Worm (Caenorhabditis elegans) whole organism, L2 larva: Measurements from ENCODE around the gene hmg-12.

ENCODE experiments used
- C34F6.9 ChIP-seq: fragments of 150-350 bp; optimal IDR thresholded peaks from 2 replicates; lab custom pipeline; 2014; ENCODE audit warnings: missing biosample characterization, missing genetic modification characterization
- F13H6.1 ChIP-seq: sonication (generic microtip); optimal IDR thresholded peaks from 2 replicates; lab custom pipeline; 2016; ENCODE audit warnings: missing genetic modification characterization, missing compliant biosample characterization
- R02D3.7 ChIP-seq: fragments of 150-350 bp; optimal IDR thresholded peaks from 2 replicates; lab custom pipeline; 2014; ENCODE audit warnings: missing biosample characterization, missing genetic modification characterization
- Y55F3AM.14 ChIP-seq: fragments of 200-800 bp; sonication (Bioruptor generic); optimal IDR thresholded peaks from 2 replicates; lab custom pipeline; 2018; ENCODE audit warnings: mild to moderate bottlenecking, missing genetic modification characterization, missing compliant biosample characterization
- ZK546.5 ChIP-seq: sonication (generic microtip); optimal IDR thresholded peaks from 2 replicates; lab custom pipeline; 2017; ENCODE audit warnings: missing biosample characterization, missing genetic modification characterization
- alr-1 ChIP-seq: fragments of 150-350 bp; optimal IDR thresholded peaks from 2 replicates; lab custom pipeline; 2014; ENCODE audit warnings: missing biosample characterization, missing genetic modification characterization
- aly-2 ChIP-seq: fragments of 150-350 bp; optimal IDR thresholded peaks from 2 replicates; lab custom pipeline; 2014; ENCODE audit warnings: missing biosample characterization, missing genetic modification characterization
- ama-1 ChIP-seq: fragments of 150-350 bp; optimal IDR thresholded peaks from 2 replicates; lab custom pipeline; 2018; ENCODE audit warnings: inconsistent platforms
- ceh-16 ChIP-seq: fragments of 150-350 bp; optimal IDR thresholded peaks from 2 replicates; lab custom pipeline; 2014; ENCODE audit warnings: missing biosample characterization, missing genetic modification characterization
- ceh-82 ChIP-seq: fragments of 150-350 bp; optimal IDR thresholded peaks from 2 replicates; lab custom pipeline; 2014; ENCODE audit warnings: missing biosample characterization, missing genetic modification characterization
- crh-2 ChIP-seq: sonication (generic microtip); optimal IDR thresholded peaks from 2 replicates; lab custom pipeline; 2017; ENCODE audit warnings: missing biosample characterization, missing genetic modification characterization
- dmd-4 ChIP-seq: sonication (generic microtip); optimal IDR thresholded peaks from 2 replicates; lab custom pipeline; 2017; ENCODE audit warnings: missing biosample characterization, missing genetic modification characterization
- elt-1 ChIP-seq: fragments of 150-350 bp; optimal IDR thresholded peaks from 2 replicates; lab custom pipeline; 2014; ENCODE audit warnings: missing biosample characterization, missing genetic modification characterization
- fos-1 ChIP-seq: fragments of 150-350 bp; optimal IDR thresholded peaks from 2 replicates; lab custom pipeline; 2014; ENCODE audit warnings: missing biosample characterization, missing genetic modification characterization
- gmeb-1 ChIP-seq: fragments of 150-350 bp; optimal IDR thresholded peaks from 2 replicates; lab custom pipeline; 2014; ENCODE audit warnings: missing biosample characterization, missing genetic modification characterization
- lin-11 ChIP-seq: fragments of 150-350 bp; sonication (generic microtip); optimal IDR thresholded peaks from 2 replicates; lab custom pipeline; 2014; ENCODE audit warnings: missing biosample characterization, missing genetic modification characterization, inconsistent platforms, mixed read lengths
- lin-13 ChIP-seq: fragments of 150-350 bp; optimal IDR thresholded peaks from 2 replicates; lab custom pipeline; 2014; ENCODE audit warnings: missing biosample characterization, missing genetic modification reagents, missing genetic modification characterization
- lin-39 ChIP-seq: fragments of 150-350 bp; optimal IDR thresholded peaks from 2 replicates; lab custom pipeline; 2014; ENCODE audit warnings: missing biosample characterization, missing genetic modification reagents, missing genetic modification characterization
- lsy-2 ChIP-seq, 2 experiments: fragments of 150-350 bp in 1 of 2; sonication (generic microtip) in 1 of 2; optimal IDR thresholded peaks; 2 replicates each; lab custom pipeline; 2014 to 2017; ENCODE audit warnings: missing biosample characterization in 2 of 2, missing genetic modification characterization in 2 of 2
- mab-5 ChIP-seq: fragments of 150-350 bp; optimal IDR thresholded peaks from 2 replicates; lab custom pipeline; 2014; ENCODE audit warnings: missing biosample characterization, missing genetic modification characterization
- mbf-1 ChIP-seq: sonication (generic microtip); optimal IDR thresholded peaks from 2 replicates; lab custom pipeline; 2017; ENCODE audit warnings: missing biosample characterization, missing genetic modification characterization
- mdl-1 ChIP-seq, 2 experiments: fragments of 150-350 bp in 1 of 2; sonication (generic microtip) in 1 of 2; optimal IDR thresholded peaks; 2 replicates each; lab custom pipeline; 2017; ENCODE audit warnings: missing biosample characterization in 2 of 2, missing genetic modification characterization in 2 of 2
- nhr-129 ChIP-seq: fragments of 150-350 bp; optimal IDR thresholded peaks from 2 replicates; lab custom pipeline; 2014; ENCODE audit warnings: missing biosample characterization, missing genetic modification characterization
- nhr-21 ChIP-seq: fragments of 150-350 bp; optimal IDR thresholded peaks from 2 replicates; lab custom pipeline; 2014; ENCODE audit warnings: missing biosample characterization, missing genetic modification characterization
- nhr-237 ChIP-seq: fragments of 150-350 bp; optimal IDR thresholded peaks from 2 replicates; lab custom pipeline; 2014; ENCODE audit warnings: missing biosample characterization, missing genetic modification characterization
- nhr-25 ChIP-seq: fragments of 150-350 bp; sonication (generic microtip); optimal IDR thresholded peaks from 3 replicates; lab custom pipeline; 2014; ENCODE audit warnings: missing biosample characterization, missing genetic modification characterization
- nhr-6 ChIP-seq: fragments of 150-350 bp; optimal IDR thresholded peaks from 2 replicates; lab custom pipeline; 2014; ENCODE audit warnings: missing biosample characterization, missing genetic modification characterization
- nhr-77 ChIP-seq: fragments of 150-350 bp; optimal IDR thresholded peaks from 2 replicates; lab custom pipeline; 2014; ENCODE audit warnings: missing biosample characterization, missing genetic modification characterization
- peb-1 ChIP-seq: fragments of 150-350 bp; optimal IDR thresholded peaks from 2 replicates; lab custom pipeline; 2014; ENCODE audit warnings: missing biosample characterization, missing genetic modification characterization
- skn-1 ChIP-seq: sonication (generic microtip); optimal IDR thresholded peaks from 2 replicates; lab custom pipeline; 2017; ENCODE audit warnings: missing biosample characterization, missing genetic modification characterization
- sma-3 ChIP-seq: sonication (generic microtip); optimal IDR thresholded peaks from 2 replicates; lab custom pipeline; 2016; ENCODE audit warnings: missing genetic modification reagents, missing genetic modification characterization, missing compliant biosample characterization
- sma-9 ChIP-seq, 2 experiments: fragments of 150-350 bp in 1 of 2; sonication (generic microtip) in 1 of 2; optimal IDR thresholded peaks; 2 replicates each; lab custom pipeline; 2014 to 2016; ENCODE audit warnings: missing genetic modification characterization in 2 of 2, mild to moderate bottlenecking in 1 of 2, missing biosample characterization in 1 of 2, missing compliant biosample characterization in 1 of 2, missing genetic modification reagents in 1 of 2, moderate library complexity in 1 of 2
- snpc-4 ChIP-seq: fragments of 150-350 bp; optimal IDR thresholded peaks from 2 replicates; lab custom pipeline; 2014; ENCODE audit warnings: missing biosample characterization, missing genetic modification characterization
- unc-39 ChIP-seq: fragments of 150-350 bp; optimal IDR thresholded peaks from 2 replicates; lab custom pipeline; 2014; ENCODE audit warnings: missing biosample characterization, missing genetic modification characterization
- unc-62 ChIP-seq: fragments of 150-350 bp; optimal IDR thresholded peaks from 2 replicates; lab custom pipeline; 2014; ENCODE audit warnings: missing biosample characterization, missing genetic modification reagents, missing genetic modification characterization
- zag-1 ChIP-seq: fragments of 150-350 bp; optimal IDR thresholded peaks from 2 replicates; lab custom pipeline; 2014; ENCODE audit warnings: missing biosample characterization, missing genetic modification characterization
- ztf-11 ChIP-seq: sonication (generic microtip); optimal IDR thresholded peaks from 2 replicates; lab custom pipeline; 2017; ENCODE audit warnings: missing biosample characterization, missing genetic modification characterization
- ztf-4 ChIP-seq: fragments of 150-350 bp; optimal IDR thresholded peaks from 2 replicates; lab custom pipeline; 2014; ENCODE audit warnings: missing biosample characterization, missing genetic modification characterization

hmg-12 gene

ce11 chrII:11962083-11962482 lies 45.8 kb downstream of the hmg-12 start, which contains the start of the genes W03C9.1 and W03C9.2:
W03C9.1 (minus strand) TSS chrII:11962128.
W03C9.2 (plus strand) TSS chrII:11962368.
- no peak for TF ChIP-seq ZK546.5 (tag; lab: Kevin White, UChicago)
- no peak for TF ChIP-seq mbf-1
- no peak for TF ChIP-seq ama-1 (lab: Kevin White, UChicago)
- no peak for TF ChIP-seq ceh-82 (tag; lab: Kevin White, UChicago)
- TF ChIP-seq, all 48 proteins: peak for 0

DNA sequence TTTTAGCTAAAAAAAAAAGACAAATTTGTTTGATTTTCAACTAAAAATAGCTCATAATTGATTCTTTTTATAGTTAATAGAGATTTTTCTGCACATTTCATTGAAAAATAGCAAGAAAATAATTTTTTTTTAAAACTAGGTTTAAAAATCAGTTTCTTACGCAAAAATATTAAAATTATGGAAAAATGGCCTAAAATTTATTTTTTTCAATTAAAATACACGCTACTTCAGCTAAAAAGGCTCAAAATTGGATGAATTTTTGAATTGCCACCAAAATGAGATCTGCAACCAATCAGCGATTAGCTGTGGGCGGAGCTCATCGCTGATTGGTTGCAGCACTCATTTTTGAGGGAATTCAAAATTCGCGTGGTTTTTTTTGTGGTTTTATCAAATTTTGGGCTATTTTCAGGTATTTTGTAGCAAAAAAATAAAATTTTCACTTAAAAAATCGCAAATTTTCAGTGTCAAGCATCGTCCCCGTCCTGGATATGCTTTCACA lies 46.9 kb downstream of the hmg-12 start:
- TF ChIP-seq unc-39 (no peak), nhr-129 (tag; lab: Kevin White, UChicago) (no peak), mab-5 (tag; lab: Kevin White, UChicago) (no peak), ceh-16 (tag; lab: Kevin White, UChicago) (no peak), ZK546.5 (tag; lab: Kevin White, UChicago) (no peak), ztf-4 (no peak), ztf-11 (tag; lab: Kevin White, UChicago) (no peak), fos-1 (no peak), ceh-82 (tag; lab: Kevin White, UChicago) (no peak), nhr-21 (no peak), crh-2 (tag; lab: Kevin White, UChicago) (no peak), lin-13 (GFP tag; lab: Kevin White, UChicago) (no peak)

- no peak for TF ChIP-seq gmeb-1 (tag; lab: Kevin White, UChicago)
- TF ChIP-seq nhr-129 (tag; lab: Kevin White, UChicago) = peak; percentile 3
- TF ChIP-seq ama-1 (lab: Kevin White, UChicago) = peak; percentile 51
- TF ChIP-seq nhr-6 (tag; lab: Kevin White, UChicago) = no peak
- TF ChIP-seq, all 48 proteins: peak for 2
These were observed 48.5 kb downstream of the hmg-12 start for ce11 chrII:11964847-11965246.

ce11 chrII:11966602-11967001 lies 50.3 kb downstream of the hmg-12 start, which contains the start of gene rab-7:
rab-7 (minus strand) TSS chrII:11966931.
- TF ChIP-seq zag-1 (tag; lab: Kevin White, UChicago) (no peak), dmd-4 (tag; lab: Kevin White, UChicago) (no peak), nhr-129 (tag; lab: Kevin White, UChicago) (no peak), gmeb-1 (tag; lab: Kevin White, UChicago) (peak; percentile 36), lin-11 (tag; lab: Kevin White, UChicago) (no peak), ztf-11 (tag; lab: Kevin White, UChicago) (no peak), snpc-4 (tag; lab: Kevin White, UChicago) (no peak), ceh-16 (tag; lab: Kevin White, UChicago) (no peak), Y55F3AM.14 (GFP tag; lab: Kevin White, UChicago) (no peak), lin-13 (GFP tag; lab: Kevin White, UChicago) (peak; percentile 29), ceh-82 (tag; lab: Kevin White, UChicago) (no peak), fos-1 (no peak), skn-1 (no peak), R02D3.7 (tag; lab: Kevin White, UChicago) (no peak), ztf-4 (peak; percentile 2), nhr-77 (tag; lab: Kevin White, UChicago) (no peak), mbf-1 (no peak), ama-1 (lab: Kevin White, UChicago) (peak; percentile 75), nhr-25 (no peak), C34F6.9 (no peak), lin-39 (tag; lab: Kevin White, UChicago) (no peak), mab-5 (tag; lab: Kevin White, UChicago) (no peak), F13H6.1 (tag; lab: Kevin White, UChicago) (no peak), crh-2 (tag; lab: Kevin White, UChicago) (no peak), lsy-2 (tag; optimal IDR thresholded peaks at IDR 0.05; lab: Kevin White, UChicago) (peak in 1 of 2 experiments; percentile 17), aly-2 (tag; lab: Kevin White, UChicago) (no peak), sma-3 (no peak), nhr-6 (tag; lab: Kevin White, UChicago) (peak; percentile 31), elt-1 (tag; lab: Kevin White, UChicago) (no peak), peb-1 (tag; lab: Kevin White, UChicago) (no peak), sma-9 (GFP tag; optimal IDR thresholded peaks at IDR 0.05; lab: Kevin White, UChicago) (no peak), sma-9 (tag; optimal IDR thresholded peaks at IDR 0.05; lab: Kevin White, UChicago) (no peak), mdl-1 (tag; optimal IDR thresholded peaks at IDR 0.05; lab: Kevin White, UChicago) (no peak), nhr-237 (tag; lab: Kevin White, UChicago) (no peak), alr-1 (tag; lab: Kevin White, UChicago) (no peak), unc-62 (GFP tag; lab: Kevin White, UChicago) (no peak)
- TF ChIP-seq, all 48 proteins: peak for 6
